Fruit fly (Drosophila melanogaster) whole organism, wandering third instar larva: ENCODE measurements around the gene CG46467.

ENCODE experiments used
- CG9705 ChIP-seq: fragments of 200-800 bp; sonication (Bioruptor generic); optimal IDR thresholded peaks from 2 replicates; lab custom pipeline; 2018; ENCODE audit warnings: missing biosample characterization, mild to moderate bottlenecking, missing genetic modification characterization
- Mio ChIP-seq: sonication (Bioruptor generic); optimal IDR thresholded peaks from 2 replicates; lab custom pipeline; 2016; ENCODE audit warnings: missing biosample characterization, missing genetic modification characterization
- Myc ChIP-seq: fragments of >200 bp; optimal IDR thresholded peaks from 2 replicates; lab custom pipeline; 2017
- Vsx2 ChIP-seq: fragments of 200-300, 225-300 bp; sonication (Bioruptor generic); optimal IDR thresholded peaks from 2 replicates; lab custom pipeline; 2018; ENCODE audit warnings: missing biosample characterization, missing genetic modification characterization; ENCODE audit not compliant: partially characterized antibody
- dl ChIP-seq, 2 experiments: fragments of 175-275, 200-275 bp in 1 of 2; fragments of 200-275 bp in 1 of 2; sonication (Bioruptor generic); optimal IDR thresholded peaks; lab custom pipeline; 2018; ENCODE audit warnings: mild to moderate bottlenecking in 2 of 2, missing biosample characterization in 2 of 2, missing genetic modification characterization in 2 of 2, moderate library complexity in 2 of 2; ENCODE audit not compliant: partially characterized antibody in 2 of 2, insufficient read depth in 1 of 2
- h ChIP-seq: fragments of 200-800 bp; sonication (Bioruptor generic); optimal IDR thresholded peaks from 3 replicates; lab custom pipeline; 2016; ENCODE audit warnings: missing biosample characterization, mild to moderate bottlenecking, missing genetic modification characterization
- lola ChIP-seq: fragments of >200 bp; optimal IDR thresholded peaks from 2 replicates; lab custom pipeline; 2017; ENCODE audit warnings: missing biosample characterization, missing genetic modification characterization
- pan ChIP-seq: fragments of >200 bp; optimal IDR thresholded peaks from 2 replicates; lab custom pipeline; 2017

DNA sequence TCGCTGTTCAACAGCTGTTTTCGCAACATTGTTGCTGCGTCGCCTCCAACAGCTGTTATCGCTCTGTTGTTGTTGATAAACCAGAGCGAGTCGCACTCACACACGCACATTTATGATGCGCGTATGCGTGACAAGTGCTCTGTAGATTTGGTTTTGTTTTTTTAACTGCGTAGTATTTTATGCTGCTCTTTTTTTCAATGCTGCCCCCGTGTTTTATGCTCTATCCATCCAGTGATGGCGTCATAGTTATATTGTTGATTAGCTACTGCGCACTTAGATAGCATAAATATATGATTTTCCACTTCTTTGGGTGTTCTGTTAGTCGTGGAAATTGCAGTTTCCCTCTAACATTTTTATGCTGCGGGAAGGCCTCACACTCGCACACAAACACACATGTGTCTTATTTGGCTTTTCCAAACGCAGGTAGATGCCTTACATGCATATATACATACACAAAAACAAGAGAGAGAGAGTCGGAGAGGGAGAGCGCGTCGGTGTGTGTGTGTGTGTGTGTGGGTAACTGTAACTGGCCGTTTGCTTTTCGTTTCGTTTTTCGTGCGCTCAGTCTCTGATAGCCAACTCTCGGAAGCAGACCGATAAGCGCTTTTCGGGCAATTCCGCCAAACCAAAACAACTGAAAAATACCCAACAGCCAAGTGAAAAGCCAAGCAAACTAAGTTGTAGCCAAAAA, at the start of gene CG46467, which contains the start of gene Glut4EF:
- peak; percentile 5 for TF ChIP-seq h (GFP tag; lab: Kevin White, UChicago)
- TF ChIP-seq Myc (lab: Kevin White, UChicago), result no peak
- peak; percentile 73 to 82 for TF ChIP-seq dl (GFP tag; optimal IDR thresholded peaks at IDR 0.05; lab: Kevin White, UChicago; ENCODE audit: insufficient read depth in 1 of 2, partially characterized antibody in 2 of 2)
- no peak for TF ChIP-seq CG9705 (GFP tag; lab: Kevin White, UChicago)
- no peak for TF ChIP-seq Mio
- peak; percentile 31 for TF ChIP-seq Vsx2 (GFP tag; lab: Kevin White, UChicago)
- no peak for TF ChIP-seq pan
- TF ChIP-seq lola (GFP tag; lab: Kevin White, UChicago), result no peak
